Worm (Caenorhabditis elegans) whole organism, L1 larva: ENCODE data around the gene C04A2.15.

ENCODE experiments used
- Y116A8C.19 ChIP-seq: sonication (generic microtip); optimal IDR thresholded peaks from 2 replicates; lab custom pipeline; 2016; ENCODE audit warnings: missing compliant biosample characterization, missing genetic modification characterization, borderline replicate concordance
- alr-1 ChIP-seq: fragments of 200-800 bp; sonication (Bioruptor generic); optimal IDR thresholded peaks from 2 replicates; lab custom pipeline; 2018; ENCODE audit warnings: borderline replicate concordance, mild to moderate bottlenecking, missing genetic modification characterization, missing compliant biosample characterization
- blmp-1 ChIP-seq: fragments of 150-350 bp; optimal IDR thresholded peaks from 2 replicates; lab custom pipeline; 2014; ENCODE audit warnings: missing biosample characterization, missing genetic modification characterization
- ceh-82 ChIP-seq, 3 experiments: fragments of 150-350 bp in 1 of 3; sonication (generic microtip) in 2 of 3; optimal IDR thresholded peaks; 2 replicates each; lab custom pipeline; 2014 to 2017; ENCODE audit warnings: missing biosample characterization in 3 of 3, missing genetic modification characterization in 3 of 3
- ces-1 ChIP-seq: fragments of 150-350 bp; optimal IDR thresholded peaks from 2 replicates; lab custom pipeline; 2014; ENCODE audit warnings: missing biosample characterization, missing genetic modification reagents, missing genetic modification characterization
- dpl-1 ChIP-seq, 3 experiments: fragments of 150-350 bp in 2 of 3; sonication (generic microtip) in 1 of 3; optimal IDR thresholded peaks; 2 replicates each; lab custom pipeline; 2014 to 2017; ENCODE audit warnings: missing biosample characterization in 3 of 3, missing genetic modification characterization in 3 of 3, missing genetic modification reagents in 3 of 3
- dsc-1 ChIP-seq: sonication (generic microtip); optimal IDR thresholded peaks from 2 replicates; lab custom pipeline; 2016; ENCODE audit warnings: mild to moderate bottlenecking, missing genetic modification characterization, missing compliant biosample characterization
- efl-1 ChIP-seq, 4 experiments: fragments of 150-350 bp; optimal IDR thresholded peaks in 3 of 4; peaks in 1 of 4; 1 replicate in 1 of 4; 2 replicates in 3 of 4; lab custom pipeline; 2014; ENCODE audit warnings: missing biosample characterization in 2 of 4, missing genetic modification characterization in 2 of 4, missing genetic modification reagents in 2 of 4
- egl-13 ChIP-seq: sonication (generic microtip); optimal IDR thresholded peaks from 2 replicates; lab custom pipeline; 2016; ENCODE audit warnings: missing genotype, missing genetic modification reagents, missing genetic modification characterization, missing compliant biosample characterization
- egl-27 ChIP-seq, 2 experiments: fragments of 150-350 bp in 1 of 2; sonication (generic microtip); optimal IDR thresholded peaks; 3 replicates each; lab custom pipeline; 2017 to 2018; ENCODE audit warnings: missing biosample characterization in 2 of 2, missing genetic modification characterization in 2 of 2, missing genetic modification reagents in 2 of 2
- fkh-10 ChIP-seq: sonication (generic microtip); optimal IDR thresholded peaks from 2 replicates; lab custom pipeline; 2017; ENCODE audit warnings: missing biosample characterization, missing genetic modification reagents, missing genetic modification characterization
- hlh-4 ChIP-seq: sonication (generic microtip); optimal IDR thresholded peaks from 2 replicates; lab custom pipeline; 2016; ENCODE audit warnings: mild to moderate bottlenecking, missing genetic modification characterization, missing compliant biosample characterization
- hpl-2 ChIP-seq: fragments of 150-350 bp; optimal IDR thresholded peaks from 2 replicates; lab custom pipeline; 2014; ENCODE audit warnings: missing biosample characterization, missing genetic modification reagents, missing genetic modification characterization
- irx-1 ChIP-seq: sonication (generic microtip); optimal IDR thresholded peaks from 2 replicates; lab custom pipeline; 2016; ENCODE audit warnings: missing genetic modification characterization, missing compliant biosample characterization
- isw-1 ChIP-seq: fragments of 200-800 bp; sonication (Bioruptor generic); IDR thresholded peaks from 2 replicates; pipeline ENCODE4 v1.3.6; 2022; ENCODE audit warnings: missing genetic modification characterization, missing compliant biosample characterization
- lin-14 ChIP-seq: fragments of 200-800 bp; sonication (Bioruptor generic); optimal IDR thresholded peaks from 2 replicates; lab custom pipeline; 2018; ENCODE audit warnings: mild to moderate bottlenecking, missing genetic modification characterization, moderate library complexity, missing compliant biosample characterization
- lin-15B ChIP-seq: fragments of 150-350 bp; sonication (generic microtip); optimal IDR thresholded peaks from 3 replicates; lab custom pipeline; 2014; ENCODE audit warnings: missing biosample characterization, missing genetic modification characterization
- lin-35 ChIP-seq, 2 experiments: fragments of 150-350 bp; optimal IDR thresholded peaks; 2 replicates each; lab custom pipeline; 2014; ENCODE audit warnings: missing biosample characterization in 2 of 2, missing genetic modification characterization in 2 of 2, missing genetic modification reagents in 2 of 2
- mab-9 ChIP-seq: fragments of 200-800 bp; sonication (Bioruptor generic); IDR thresholded peaks from 2 replicates; pipeline ENCODE4 v1.3.6; 2022; ENCODE audit warnings: missing genetic modification reagents, missing genetic modification characterization, missing compliant biosample characterization
- mep-1 ChIP-seq: fragments of 150-350 bp; optimal IDR thresholded peaks from 2 replicates; lab custom pipeline; 2014; ENCODE audit warnings: missing biosample characterization, missing genetic modification characterization
- nhr-12 ChIP-seq: sonication (generic microtip); optimal IDR thresholded peaks from 2 replicates; lab custom pipeline; 2017; ENCODE audit warnings: missing biosample characterization, missing genetic modification characterization
- nhr-19 ChIP-seq: fragments of 200-800 bp; sonication (Bioruptor generic); conservative IDR thresholded peaks from 2 replicates; pipeline ENCODE4 v1.3.6; 2022; ENCODE audit warnings: missing genetic modification characterization, missing compliant biosample characterization
- nhr-20 ChIP-seq: sonication (generic microtip); optimal IDR thresholded peaks from 2 replicates; lab custom pipeline; 2016; ENCODE audit warnings: mild to moderate bottlenecking, missing genetic modification characterization, missing compliant biosample characterization
- nhr-71 ChIP-seq: sonication (generic microtip); optimal IDR thresholded peaks from 2 replicates; lab custom pipeline; 2016; ENCODE audit warnings: mild to moderate bottlenecking, missing genetic modification characterization, moderate library complexity, missing compliant biosample characterization
- nhr-76 ChIP-seq: sonication (generic microtip); optimal IDR thresholded peaks from 2 replicates; lab custom pipeline; 2017; ENCODE audit warnings: missing biosample characterization, missing genetic modification characterization
- nhr-77 ChIP-seq: fragments of 150-350 bp; optimal IDR thresholded peaks from 2 replicates; lab custom pipeline; 2014; ENCODE audit warnings: missing biosample characterization, missing genetic modification characterization
- nhr-90 ChIP-seq: sonication (generic microtip); optimal IDR thresholded peaks from 2 replicates; lab custom pipeline; 2016; ENCODE audit warnings: mild to moderate bottlenecking, missing genetic modification characterization, missing compliant biosample characterization; ENCODE audit not compliant: poor library complexity
- rnt-1 ChIP-seq: sonication (generic microtip); optimal IDR thresholded peaks from 2 replicates; lab custom pipeline; 2016; ENCODE audit warnings: mild to moderate bottlenecking, missing genetic modification characterization, moderate library complexity, missing compliant biosample characterization
- skn-1 ChIP-seq: fragments of 150-350 bp; optimal IDR thresholded peaks from 2 replicates; lab custom pipeline; 2014; ENCODE audit warnings: missing biosample characterization, missing genetic modification characterization
- sup-37 ChIP-seq: fragments of 200-800 bp; sonication (Bioruptor generic); optimal IDR thresholded peaks from 2 replicates; lab custom pipeline; 2018; ENCODE audit warnings: mild to moderate bottlenecking, missing genetic modification characterization, missing compliant biosample characterization
- swsn-7 ChIP-seq: sonication (generic microtip); optimal IDR thresholded peaks from 2 replicates; lab custom pipeline; 2016; ENCODE audit warnings: missing genetic modification characterization, missing compliant biosample characterization
- tlp-1 ChIP-seq: fragments of 150-350 bp; optimal IDR thresholded peaks from 2 replicates; lab custom pipeline; 2014; ENCODE audit warnings: missing biosample characterization, missing genetic modification characterization
- unc-130 ChIP-seq: fragments of 150-350 bp; optimal IDR thresholded peaks from 2 replicates; lab custom pipeline; 2017; ENCODE audit warnings: missing biosample characterization, missing genetic modification characterization, inconsistent platforms
- unc-30 ChIP-seq: sonication (generic microtip); optimal IDR thresholded peaks from 2 replicates; lab custom pipeline; 2017; ENCODE audit warnings: missing biosample characterization, missing genetic modification characterization
- zag-1 ChIP-seq: fragments of 150-350 bp; optimal IDR thresholded peaks from 2 replicates; lab custom pipeline; 2014; ENCODE audit warnings: missing biosample characterization, missing genetic modification characterization
- ztf-11 ChIP-seq, 2 experiments: sonication (generic microtip); optimal IDR thresholded peaks; 2 replicates each; lab custom pipeline; 2016 to 2017; ENCODE audit warnings: missing genetic modification characterization in 2 of 2, missing biosample characterization in 1 of 2, missing compliant biosample characterization in 1 of 2
- ztf-4 ChIP-seq: fragments of 150-350 bp; optimal IDR thresholded peaks from 2 replicates; lab custom pipeline; 2014; ENCODE audit warnings: missing biosample characterization, missing genetic modification characterization

Gene C04A2.15

ce11 chrII:6858835-6859234 is 6.8 kb downstream of the C04A2.15 start (continued):
- TF ChIP-seq nhr-90 (tag; lab: Kevin White, UChicago) (no peak), nhr-71 (peak; percentile 58), mep-1 (tag; lab: Kevin White, UChicago) (no peak), nhr-76 (tag; lab: Kevin White, UChicago) (no peak), mab-9 (GFP tag; lab: Robert Waterston, UW) (no peak), dsc-1 (tag; lab: Kevin White, UChicago) (peak; percentile 39), skn-1 (tag; lab: Kevin White, UChicago) (no peak), ztf-4 (tag; lab: Kevin White, UChicago) (peak; percentile 13), unc-30 (tag; lab: Kevin White, UChicago) (no peak), alr-1 (tag; lab: Kevin White, UChicago) (no peak), efl-1 (optimal IDR thresholded peaks at IDR 0.05; lab: Kevin White, UChicago) (peak; percentile 35 to 63), efl-1 (GFP tag; optimal IDR thresholded peaks at IDR 0.05 in 1 of 2; lab: Kevin White, UChicago) (no peak), nhr-19 (GFP tag; lab: Robert Waterston, UW) (peak; percentile 44), rnt-1 (peak; percentile 48), lin-14 (peak; percentile 87), hlh-4 (tag; lab: Kevin White, UChicago) (no peak), ceh-82 (tag; optimal IDR thresholded peaks at IDR 0.05; lab: Kevin White, UChicago) (peak in 2 of 3 experiments; percentile 26 to 69), lin-15B (tag; lab: Kevin White, UChicago) (no peak), egl-13 (tag; lab: Kevin White, UChicago) (no peak)

ce11 chrII:6860043-6860442 is 8.0 kb downstream of the C04A2.15 start:
- TF ChIP-seq isw-1, result no peak
- TF ChIP-seq rnt-1, result no peak
- TF ChIP-seq tlp-1 (tag; lab: Kevin White, UChicago), result no peak
- TF ChIP-seq ces-1 (GFP tag; lab: Kevin White, UChicago), result no peak
- no peak for TF ChIP-seq hlh-4 (tag; lab: Kevin White, UChicago)
- TF ChIP-seq zag-1, result no peak
- TF ChIP-seq ceh-82 (tag; optimal IDR thresholded peaks at IDR 0.05; lab: Kevin White, UChicago), result no peak
- TF ChIP-seq irx-1 (tag; lab: Kevin White, UChicago), result no peak
- no peak for TF ChIP-seq blmp-1
- no peak for TF ChIP-seq unc-130 (tag; lab: Kevin White, UChicago)
- TF ChIP-seq egl-13 (tag; lab: Kevin White, UChicago), result no peak
- no peak for TF ChIP-seq hpl-2 (GFP tag; lab: Kevin White, UChicago)
- no peak for TF ChIP-seq mab-9 (GFP tag; lab: Robert Waterston, UW)
- TF ChIP-seq nhr-76 (tag; lab: Kevin White, UChicago), result no peak
- no peak for TF ChIP-seq lin-35 (GFP tag; optimal IDR thresholded peaks at IDR 0.05; lab: Kevin White, UChicago)
- TF ChIP-seq ztf-11 (tag; optimal IDR thresholded peaks at IDR 0.05; lab: Kevin White, UChicago), result no peak
- TF ChIP-seq nhr-19 (GFP tag; lab: Robert Waterston, UW), result no peak
- no peak for TF ChIP-seq dpl-1 (GFP tag; optimal IDR thresholded peaks at IDR 0.05; lab: Kevin White, UChicago)
- no peak for TF ChIP-seq nhr-77 (tag; lab: Kevin White, UChicago)

- TF ChIP-seq zag-1 (no peak), Y116A8C.19 (no peak), nhr-12 (no peak), sup-37 (no peak), fkh-10 (GFP tag; lab: Kevin White, UChicago) (no peak), nhr-20 (tag; lab: Kevin White, UChicago) (no peak), swsn-7 (tag; lab: Kevin White, UChicago) (no peak)
- TF ChIP-seq, all 84 proteins: peak for 0
Measured at ce11 chrII:6863652-6864051, 11.6 kb downstream of the C04A2.15 start, which contains the start of gene aff-1. aff-1 (minus strand) TSS chrII:6863752.

- TF ChIP-seq rnt-1 (peak; percentile 24), egl-27 (tag; optimal IDR thresholded peaks at IDR 0.05; lab: Kevin White, UChicago) (no peak)
Measured at ce11 chrII:6870803-6871202, 18.8 kb downstream of the C04A2.15 start, which contains the start of gene clhm-1. clhm-1 (minus strand) TSS chrII:6871009.
